Worm (Caenorhabditis elegans) whole organism, mixed stage, embryonic: ENCODE measurements around the gene clc-11.

Experiments used
- M03D4.4 ChIP-seq: sonication (generic microtip); optimal IDR thresholded peaks from 2 replicates; lab custom pipeline; 2017; ENCODE audit warnings: mild to moderate bottlenecking, missing genetic modification characterization, missing compliant biosample characterization
- ceh-39 ChIP-seq: fragments of 150-350 bp; optimal IDR thresholded peaks from 2 replicates; lab custom pipeline; 2014; ENCODE audit warnings: missing biosample characterization, missing genetic modification characterization
- drap-1 ChIP-seq: fragments of 200-800 bp; sonication (Bioruptor generic); optimal IDR thresholded peaks from 3 replicates; lab custom pipeline; 2018; ENCODE audit warnings: mild to moderate bottlenecking, missing genetic modification characterization, missing compliant biosample characterization
- elt-3 ChIP-seq: fragments of 150-350 bp; optimal IDR thresholded peaks from 2 replicates; lab custom pipeline; 2014; ENCODE audit warnings: missing biosample characterization, missing genetic modification characterization
- lsy-2 ChIP-seq: fragments of 150-350 bp; optimal IDR thresholded peaks from 2 replicates; lab custom pipeline; 2014; ENCODE audit warnings: missing biosample characterization, missing genetic modification characterization
- mab-5 ChIP-seq: fragments of 150-350 bp; optimal IDR thresholded peaks from 2 replicates; lab custom pipeline; 2014; ENCODE audit warnings: missing biosample characterization, missing genetic modification characterization
- nhr-12 ChIP-seq: fragments of 150-350 bp; optimal IDR thresholded peaks from 2 replicates; lab custom pipeline; 2014; ENCODE audit warnings: missing biosample characterization, missing genetic modification characterization
- nhr-2 ChIP-seq: fragments of 150-350 bp; optimal IDR thresholded peaks from 2 replicates; lab custom pipeline; 2014; ENCODE audit warnings: missing biosample characterization, missing genetic modification characterization
- nhr-237 ChIP-seq: fragments of 150-350 bp; optimal IDR thresholded peaks from 2 replicates; lab custom pipeline; 2014; ENCODE audit warnings: missing biosample characterization, missing genetic modification characterization
- nhr-28 ChIP-seq: fragments of 150-350 bp; optimal IDR thresholded peaks from 2 replicates; lab custom pipeline; 2014; ENCODE audit warnings: missing biosample characterization, missing genetic modification characterization
- nhr-76 ChIP-seq: sonication (generic microtip); optimal IDR thresholded peaks from 2 replicates; lab custom pipeline; 2017; ENCODE audit warnings: missing biosample characterization, missing genetic modification characterization
- snpc-4 ChIP-seq: fragments of 150-350 bp; optimal IDR thresholded peaks from 2 replicates; lab custom pipeline; 2014; ENCODE audit warnings: missing biosample characterization, missing genetic modification characterization
- unc-62 ChIP-seq: fragments of 150-350 bp; optimal IDR thresholded peaks from 2 replicates; lab custom pipeline; 2014; ENCODE audit warnings: missing biosample characterization, missing genetic modification reagents, missing genetic modification characterization
- ztf-11 ChIP-seq: fragments of 150-350 bp; optimal IDR thresholded peaks from 2 replicates; lab custom pipeline; 2014; ENCODE audit warnings: missing biosample characterization, missing genetic modification characterization

- TF ChIP-seq nhr-2 (tag; lab: Kevin White, UChicago) (no peak), elt-3 (tag; lab: Kevin White, UChicago) (no peak), drap-1 (GFP tag; lab: Kevin White, UChicago) (no peak), M03D4.4 (tag; lab: Kevin White, UChicago) (no peak), ztf-11 (tag; lab: Kevin White, UChicago) (no peak), nhr-76 (tag; lab: Kevin White, UChicago) (no peak), nhr-28 (tag; lab: Kevin White, UChicago) (no peak), ceh-39 (tag; lab: Kevin White, UChicago) (no peak), nhr-237 (tag; lab: Kevin White, UChicago) (no peak), snpc-4 (tag; lab: Kevin White, UChicago) (no peak), nhr-12 (tag; lab: Kevin White, UChicago) (no peak), unc-62 (GFP tag; lab: Kevin White, UChicago) (no peak), lsy-2 (tag; lab: Kevin White, UChicago) (no peak), mab-5 (tag; lab: Kevin White, UChicago) (no peak)
Observed at ce11 chrV:16114237-16114636, 25.2 kb downstream of the clc-11 start, which contains the start of gene srxa-16.
